Fruit fly (Drosophila melanogaster) whole organism, embryonic: ENCODE data around the gene M6.

Experiments
- CG10147 ChIP-seq: fragments of 200-800 bp; sonication (Bioruptor generic); optimal IDR thresholded peaks from 2 replicates; lab custom pipeline; 2019; ENCODE audit warnings: missing biosample characterization, mild to moderate bottlenecking, missing genetic modification characterization, moderate library complexity
- CG11723 ChIP-seq: fragments of 200-800 bp; sonication (Bioruptor generic); optimal IDR thresholded peaks from 2 replicates; lab custom pipeline; 2017; ENCODE audit warnings: missing biosample characterization, mild to moderate bottlenecking, missing genetic modification characterization
- CG12104 ChIP-seq: fragments of 200-800 bp; sonication (Bioruptor generic); optimal IDR thresholded peaks from 3 replicates; lab custom pipeline; 2016; ENCODE audit warnings: missing biosample characterization, missing genetic modification characterization
- CG12744 ChIP-seq: fragments of 200-800 bp; sonication (Bioruptor generic); optimal IDR thresholded peaks from 2 replicates; lab custom pipeline; 2016; ENCODE audit warnings: missing biosample characterization, missing genetic modification characterization
- CG13287 ChIP-seq: fragments of 200-800 bp; sonication (Bioruptor generic); IDR thresholded peaks from 2 replicates; pipeline ENCODE4 v1.3.6; 2022; ENCODE audit warnings: missing biosample characterization, missing genetic modification characterization; ENCODE audit not compliant: partially characterized antibody
- CG13775 ChIP-seq: fragments of 200-800 bp; sonication (Bioruptor generic); optimal IDR thresholded peaks from 3 replicates; lab custom pipeline; 2017; ENCODE audit warnings: missing biosample characterization, mild to moderate bottlenecking, missing genetic modification characterization
- CG15073 ChIP-seq: fragments of 200-800 bp; sonication (Bioruptor generic); optimal IDR thresholded peaks from 2 replicates; lab custom pipeline; 2016; ENCODE audit warnings: missing biosample characterization, missing genetic modification characterization
- CG15514 ChIP-seq: fragments of 200-800 bp; sonication (Bioruptor generic); optimal IDR thresholded peaks from 3 replicates; lab custom pipeline; 2017; ENCODE audit warnings: missing biosample characterization, missing genetic modification characterization, mild to moderate bottlenecking, moderate library complexity, missing genetic modification reagents
- CG1647 ChIP-seq: fragments of 200-800 bp; sonication (Bioruptor generic); optimal IDR thresholded peaks from 3 replicates; lab custom pipeline; 2016; ENCODE audit warnings: missing biosample characterization, missing genetic modification characterization
- CG16779 ChIP-seq: fragments of 200-800 bp; sonication (Bioruptor generic); IDR thresholded peaks from 2 replicates; pipeline ENCODE4 v1.3.6; 2022; ENCODE audit warnings: missing biosample characterization, missing genetic modification characterization
- CG17802 ChIP-seq: fragments of 200-800 bp; sonication (Bioruptor generic); optimal IDR thresholded peaks from 2 replicates; lab custom pipeline; 2018; ENCODE audit warnings: missing biosample characterization, mild to moderate bottlenecking, missing genetic modification characterization, moderate library complexity
- CG2712 ChIP-seq: fragments of 200-800 bp; optimal IDR thresholded peaks from 3 replicates; lab custom pipeline; 2019; ENCODE audit warnings: missing biosample characterization, mild to moderate bottlenecking, missing genetic modification characterization, moderate library complexity
- CG33557 ChIP-seq: fragments of 200-800 bp; sonication (Bioruptor generic); optimal IDR thresholded peaks from 2 replicates; lab custom pipeline; 2019; ENCODE audit warnings: missing biosample characterization, mild to moderate bottlenecking, missing genetic modification characterization, moderate library complexity
- CG6654 ChIP-seq: fragments of 200-800 bp; sonication (Bioruptor generic); optimal IDR thresholded peaks from 2 replicates; lab custom pipeline; 2017; ENCODE audit warnings: missing biosample characterization, mild to moderate bottlenecking, missing genetic modification characterization
- CG6683 ChIP-seq: fragments of 200-800 bp; sonication (Bioruptor generic); optimal IDR thresholded peaks from 2 replicates; lab custom pipeline; 2017; ENCODE audit warnings: missing biosample characterization, mild to moderate bottlenecking, missing genetic modification characterization, missing genetic modification reagents
- CG6765 ChIP-seq: fragments of 200-800 bp; sonication (Bioruptor generic); optimal IDR thresholded peaks from 3 replicates; lab custom pipeline; 2017; ENCODE audit warnings: missing biosample characterization, mild to moderate bottlenecking, missing genetic modification characterization
- CG8290 ChIP-seq, 3 experiments: fragments of 200-800 bp; sonication (Bioruptor generic); optimal IDR thresholded peaks; 2 replicates each; lab custom pipeline; 2016 to 2019; ENCODE audit warnings: missing biosample characterization in 3 of 3, missing genetic modification characterization in 3 of 3, mild to moderate bottlenecking in 2 of 3, moderate library complexity in 1 of 3
- CG8388 ChIP-seq: fragments of 200-800 bp; sonication (Bioruptor generic); optimal IDR thresholded peaks from 2 replicates; lab custom pipeline; 2019; ENCODE audit warnings: missing biosample characterization, mild to moderate bottlenecking, missing genetic modification characterization, moderate library complexity
- CG8944 ChIP-seq: fragments of 200-800 bp; sonication (Bioruptor generic); optimal IDR thresholded peaks from 3 replicates; lab custom pipeline; 2016; ENCODE audit warnings: missing biosample characterization, missing genetic modification characterization
- CG9932 ChIP-seq: fragments of 200-800 bp; sonication (Bioruptor generic); IDR thresholded peaks from 2 replicates; pipeline ENCODE4 v1.3.6; 2022; ENCODE audit warnings: missing biosample characterization, missing genetic modification characterization
- CTCF ChIP-seq: fragments of 200-800 bp; sonication (Bioruptor generic); optimal IDR thresholded peaks from 2 replicates; lab custom pipeline; 2017; ENCODE audit warnings: missing biosample characterization, mild to moderate bottlenecking, missing genetic modification characterization, moderate library complexity
- CkIIα-i1 ChIP-seq: fragments of 200-800 bp; sonication (Bioruptor generic); IDR thresholded peaks from 2 replicates; pipeline ENCODE4 v1.3.6; 2022; ENCODE audit warnings: missing biosample characterization, missing genetic modification characterization
- Dek ChIP-seq: fragments of 200-800 bp; sonication (Bioruptor generic); optimal IDR thresholded peaks from 3 replicates; lab custom pipeline; 2019; ENCODE audit warnings: missing biosample characterization, mild to moderate bottlenecking, missing genetic modification characterization, moderate library complexity
- Doc3 ChIP-seq: fragments of 200-800 bp; sonication (Bioruptor generic); IDR thresholded peaks from 3 replicates; pipeline ENCODE4 v1.3.6; 2022; ENCODE audit warnings: missing biosample characterization, missing genetic modification characterization; ENCODE audit not compliant: partially characterized antibody
- Elba2 ChIP-seq: fragments of 200-800 bp; sonication (Bioruptor generic); optimal IDR thresholded peaks from 3 replicates; lab custom pipeline; 2016; ENCODE audit warnings: missing biosample characterization, missing genetic modification characterization
- Hmx ChIP-seq: fragments of 200-800 bp; sonication (Bioruptor generic); optimal IDR thresholded peaks from 2 replicates; lab custom pipeline; 2016; ENCODE audit warnings: missing biosample characterization, missing genetic modification characterization
- MESR4 ChIP-seq: fragments of 200-800 bp; sonication (Bioruptor generic); optimal IDR thresholded peaks from 2 replicates; lab custom pipeline; 2018; ENCODE audit warnings: missing biosample characterization, mild to moderate bottlenecking, missing genetic modification characterization, moderate library complexity
- MTF-1 ChIP-seq: fragments of 200-800 bp; sonication (Bioruptor generic); optimal IDR thresholded peaks from 2 replicates; lab custom pipeline; 2018; ENCODE audit warnings: missing biosample characterization, mild to moderate bottlenecking, missing genetic modification characterization, borderline replicate concordance
- Mrtf ChIP-seq: fragments of 200-800 bp; sonication (Bioruptor generic); IDR thresholded peaks from 3 replicates; pipeline ENCODE4 v1.3.6; 2022; ENCODE audit warnings: missing biosample characterization, missing genetic modification characterization
- Oaz ChIP-seq: fragments of 200-800 bp; sonication (Bioruptor generic); IDR thresholded peaks from 2 replicates; pipeline ENCODE4 v1.3.6; 2022; ENCODE audit warnings: missing biosample characterization, missing genetic modification characterization
- Oli ChIP-seq: fragments of 200-800 bp; sonication (Bioruptor generic); optimal IDR thresholded peaks from 2 replicates; lab custom pipeline; 2018; ENCODE audit warnings: missing biosample characterization, mild to moderate bottlenecking, missing genetic modification characterization, moderate library complexity
- PHDP ChIP-seq: fragments of 200-800 bp; sonication (Bioruptor generic); optimal IDR thresholded peaks from 3 replicates; lab custom pipeline; 2018; ENCODE audit warnings: missing biosample characterization, mild to moderate bottlenecking, missing genetic modification characterization, moderate library complexity
- Pdp1 ChIP-seq, 2 experiments: fragments of 200-800 bp; sonication (Bioruptor generic); optimal IDR thresholded peaks; 3 replicates each; lab custom pipeline; 2016; ENCODE audit warnings: missing biosample characterization in 2 of 2, missing genetic modification characterization in 2 of 2, mild to moderate bottlenecking in 1 of 2, moderate library complexity in 1 of 2
- Ravus ChIP-seq: fragments of 200-800 bp; sonication (Bioruptor generic); IDR thresholded peaks from 2 replicates; pipeline ENCODE4 v1.3.6; 2022; ENCODE audit warnings: missing biosample characterization, missing genetic modification characterization
- Six4 ChIP-seq: fragments of 200-800 bp; sonication (Bioruptor generic); optimal IDR thresholded peaks from 2 replicates; lab custom pipeline; 2016; ENCODE audit warnings: missing biosample characterization, missing genetic modification characterization
- Spps ChIP-seq: fragments of 200-800 bp; sonication (Bioruptor generic); optimal IDR thresholded peaks from 2 replicates; lab custom pipeline; 2018; ENCODE audit warnings: missing biosample characterization, mild to moderate bottlenecking, missing genetic modification characterization
- Ssrp ChIP-seq: fragments of 200-800 bp; sonication (Bioruptor generic); optimal IDR thresholded peaks from 2 replicates; lab custom pipeline; 2018; ENCODE audit warnings: missing biosample characterization, mild to moderate bottlenecking, missing genetic modification characterization, moderate library complexity
- cg ChIP-seq: fragments of 200-800 bp; sonication (Bioruptor generic); optimal IDR thresholded peaks from 3 replicates; lab custom pipeline; 2019; ENCODE audit warnings: missing biosample characterization, mild to moderate bottlenecking, missing genetic modification characterization, moderate library complexity
- dan ChIP-seq: fragments of 200-800 bp; sonication (Bioruptor generic); IDR thresholded peaks from 2 replicates; pipeline ENCODE4 v1.3.6; 2022; ENCODE audit warnings: missing biosample characterization, missing genetic modification characterization
- gcm ChIP-seq: fragments of 200-800 bp; sonication (Bioruptor generic); optimal IDR thresholded peaks from 2 replicates; lab custom pipeline; 2019; ENCODE audit warnings: missing biosample characterization, mild to moderate bottlenecking, missing genetic modification characterization, moderate library complexity
- gro ChIP-seq: fragments of 200-800 bp; sonication (Bioruptor generic); optimal IDR thresholded peaks from 2 replicates; lab custom pipeline; 2016; ENCODE audit warnings: missing biosample characterization, missing genetic modification characterization
- gsb ChIP-seq: fragments of 200-800 bp; sonication (Bioruptor generic); IDR thresholded peaks from 2 replicates; pipeline ENCODE4 v1.3.6; 2022; ENCODE audit warnings: missing biosample characterization, missing genetic modification characterization
- gt ChIP-seq: fragments of 200-800 bp; sonication (Bioruptor generic); IDR thresholded peaks from 2 replicates; pipeline ENCODE4 v1.3.6; 2022; ENCODE audit warnings: missing biosample characterization, missing genetic modification characterization
- insv ChIP-seq, 2 experiments: fragments of 200-800 bp; sonication (Bioruptor generic); optimal IDR thresholded peaks; 3 replicates each; lab custom pipeline; 2016 to 2018; ENCODE audit warnings: missing biosample characterization in 2 of 2, missing genetic modification characterization in 2 of 2
- kay ChIP-seq: fragments of 200-800 bp; sonication (Bioruptor generic); optimal IDR thresholded peaks from 2 replicates; lab custom pipeline; 2016; ENCODE audit warnings: missing biosample characterization, missing genetic modification characterization
- nom ChIP-seq: fragments of 200-800 bp; sonication (Bioruptor generic); optimal IDR thresholded peaks from 2 replicates; lab custom pipeline; 2017; ENCODE audit warnings: missing biosample characterization, missing genetic modification characterization, mild to moderate bottlenecking, moderate library complexity, missing genetic modification reagents
- otp ChIP-seq: fragments of 200-800 bp; sonication (Bioruptor generic); IDR thresholded peaks from 3 replicates; pipeline ENCODE4, ENCODE4 v1.3.6; 2022; ENCODE audit warnings: missing biosample characterization, missing genetic modification characterization
- pho ChIP-seq: fragments of 200-800 bp; sonication (Bioruptor generic); optimal IDR thresholded peaks from 2 replicates; lab custom pipeline; 2016; ENCODE audit warnings: missing biosample characterization, missing genetic modification characterization
- sqz ChIP-seq: fragments of 200-800 bp; sonication (Bioruptor generic); optimal IDR thresholded peaks from 3 replicates; lab custom pipeline; 2018; ENCODE audit warnings: missing biosample characterization, mild to moderate bottlenecking, missing genetic modification characterization
- stwl ChIP-seq: fragments of 200-800 bp; sonication (Bioruptor generic); optimal IDR thresholded peaks from 3 replicates; lab custom pipeline; 2018; ENCODE audit warnings: missing biosample characterization, mild to moderate bottlenecking, missing genetic modification characterization, moderate library complexity
- unc-4 ChIP-seq: fragments of 200-800 bp; sonication (Bioruptor generic); IDR thresholded peaks from 2 replicates; pipeline ENCODE4 v1.3.6; 2022; ENCODE audit warnings: missing biosample characterization, missing genetic modification characterization; ENCODE audit not compliant: partially characterized antibody

Gene M6

dm6 chr3L:21483837-21484236 lies 23.8 kb upstream of the M6 start (continued):
- TF ChIP-seq Pdp1 (GFP tag; optimal IDR thresholded peaks at IDR 0.05; lab: Kevin White, UChicago) (peak in 1 of 2 experiments; percentile 48), unc-4 (GFP tag; lab: Robert Waterston, UW) (no peak), gcm (GFP tag; lab: Kevin White, UChicago) (no peak), CG15073 (GFP tag; lab: Kevin White, UChicago) (no peak), MESR4 (GFP tag; lab: Kevin White, UChicago) (no peak), CG12104 (no peak), gsb (GFP tag; lab: Robert Waterston, UW) (no peak), cg (GFP tag; lab: Kevin White, UChicago) (no peak), gt (GFP tag; lab: Robert Waterston, UW) (no peak), Ssrp (tag; lab: Kevin White, UChicago) (no peak), CG12744 (peak; percentile 1), Oaz (GFP tag; lab: Robert Waterston, UW) (no peak), CG10147 (peak; percentile 38), Six4 (GFP tag; lab: Kevin White, UChicago) (no peak), kay (no peak), Ravus (no peak), CG9932 (GFP tag; lab: Robert Waterston, UW) (no peak; the same call in none of the 2 replicates), stwl (tag; lab: Kevin White, UChicago) (no peak), Doc3 (no peak), CTCF (peak; percentile 96), Hmx (GFP tag; lab: Kevin White, UChicago) (no peak), CG11723 (GFP tag; lab: Kevin White, UChicago) (no peak), dan (GFP tag; lab: Robert Waterston, UW) (no peak), Dek (tag; lab: Kevin White, UChicago) (no peak), CG16779 (GFP tag; lab: Robert Waterston, UW) (no peak), CkIIα-i1 (no peak), CG13775 (GFP tag; lab: Kevin White, UChicago) (no peak), insv (GFP tag; optimal IDR thresholded peaks at IDR 0.05; lab: Kevin White, UChicago) (peak; percentile 50 to 98), gro (peak; percentile 29), Mrtf (GFP tag; lab: Robert Waterston, UW) (no peak), CG6683 (no peak), nom (GFP tag; lab: Kevin White, UChicago) (no peak), CG8388 (no peak), MTF-1 (GFP tag; lab: Kevin White, UChicago) (no peak), CG13287 (peak; percentile 60), pho (peak; percentile 25), CG8944 (GFP tag; lab: Kevin White, UChicago) (peak; percentile 3), CG1647 (no peak), CG2712 (tag; lab: Kevin White, UChicago) (peak; percentile 47), sqz (GFP tag; lab: Kevin White, UChicago) (no peak), Oli (tag; lab: Kevin White, UChicago) (no peak), CG17802 (no peak), CG6654 (GFP tag; lab: Kevin White, UChicago) (no peak), otp (GFP tag; lab: Robert Waterston, UW) (no peak), CG6765 (GFP tag; lab: Kevin White, UChicago) (no peak), CG15514 (GFP tag; lab: Kevin White, UChicago) (peak; percentile 46), Elba2 (GFP tag; lab: Kevin White, UChicago) (no peak), Spps (tag; lab: Kevin White, UChicago) (no peak), PHDP (peak; percentile 25), CG8290 (GFP tag; optimal IDR thresholded peaks at IDR 0.05; lab: Kevin White, UChicago) (peak; percentile 91), CG8290 (tag; optimal IDR thresholded peaks at IDR 0.05; lab: Kevin White, UChicago) (peak in 1 of 2 experiments; percentile 84), CG33557 (GFP tag; lab: Kevin White, UChicago) (no peak)
